Worm (Caenorhabditis elegans) whole organism, L2 larva: ENCODE measurements around the gene K03A11.6.

Source experiments
- ZK546.5 ChIP-seq: sonication (generic microtip); optimal IDR thresholded peaks from 2 replicates; lab custom pipeline; 2017; ENCODE audit warnings: missing biosample characterization, missing genetic modification characterization
- aly-2 ChIP-seq: fragments of 150-350 bp; optimal IDR thresholded peaks from 2 replicates; lab custom pipeline; 2014; ENCODE audit warnings: missing biosample characterization, missing genetic modification characterization
- ama-1 ChIP-seq: fragments of 150-350 bp; optimal IDR thresholded peaks from 2 replicates; lab custom pipeline; 2018; ENCODE audit warnings: inconsistent platforms
- elt-3 ChIP-seq: sonication (generic microtip); optimal IDR thresholded peaks from 2 replicates; lab custom pipeline; 2017; ENCODE audit warnings: missing biosample characterization, missing genetic modification characterization
- fos-1 ChIP-seq: fragments of 150-350 bp; optimal IDR thresholded peaks from 2 replicates; lab custom pipeline; 2014; ENCODE audit warnings: missing biosample characterization, missing genetic modification characterization
- lin-13 ChIP-seq: fragments of 150-350 bp; optimal IDR thresholded peaks from 2 replicates; lab custom pipeline; 2014; ENCODE audit warnings: missing biosample characterization, missing genetic modification reagents, missing genetic modification characterization
- lsy-2 ChIP-seq, 2 experiments: fragments of 150-350 bp in 1 of 2; sonication (generic microtip) in 1 of 2; optimal IDR thresholded peaks; 2 replicates each; lab custom pipeline; 2014 to 2017; ENCODE audit warnings: missing biosample characterization in 2 of 2, missing genetic modification characterization in 2 of 2
- mdl-1 ChIP-seq, 2 experiments: fragments of 150-350 bp in 1 of 2; sonication (generic microtip) in 1 of 2; optimal IDR thresholded peaks; 2 replicates each; lab custom pipeline; 2017; ENCODE audit warnings: missing biosample characterization in 2 of 2, missing genetic modification characterization in 2 of 2
- nhr-11 ChIP-seq: fragments of 150-350 bp; optimal IDR thresholded peaks from 2 replicates; lab custom pipeline; 2014; ENCODE audit warnings: missing biosample characterization, missing genetic modification characterization
- zag-1 ChIP-seq: fragments of 150-350 bp; optimal IDR thresholded peaks from 2 replicates; lab custom pipeline; 2014; ENCODE audit warnings: missing biosample characterization, missing genetic modification characterization

DNA sequence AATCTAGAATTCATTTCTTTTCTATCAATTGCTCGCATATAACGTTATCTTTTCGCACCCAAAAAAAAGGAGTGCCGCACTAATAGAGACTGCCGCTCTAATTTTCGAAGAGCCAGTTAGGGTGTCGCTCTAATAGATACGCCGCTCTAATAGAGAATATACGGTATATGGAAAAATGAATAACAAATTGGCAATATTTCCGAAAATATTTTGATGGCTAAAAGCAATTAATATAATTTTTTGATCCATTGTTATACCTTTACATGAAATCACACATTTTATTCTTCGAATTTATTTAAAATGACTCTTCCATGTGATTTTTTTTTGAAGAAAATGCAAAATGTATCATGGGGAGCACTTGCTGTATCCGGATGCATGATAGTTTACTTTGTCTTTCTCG, 22.2 kb downstream of the K03A11.6 start, which contains the start of gene K03A11.4:
- no peak for TF ChIP-seq aly-2 (tag; lab: Kevin White, UChicago)
- TF ChIP-seq fos-1: no peak
- TF ChIP-seq zag-1 (tag; lab: Kevin White, UChicago): no peak
- no peak for TF ChIP-seq nhr-11 (tag; lab: Kevin White, UChicago)
- no peak for TF ChIP-seq lin-13 (GFP tag; lab: Kevin White, UChicago)
- no peak for TF ChIP-seq ZK546.5 (tag; lab: Kevin White, UChicago)
- TF ChIP-seq elt-3: no peak
- no peak for TF ChIP-seq ama-1
- TF ChIP-seq mdl-1 (tag; optimal IDR thresholded peaks at IDR 0.05; lab: Kevin White, UChicago): no peak
- TF ChIP-seq lsy-2 (tag; optimal IDR thresholded peaks at IDR 0.05; lab: Kevin White, UChicago): no peak
